Worm (Caenorhabditis elegans) whole organism, L1 larva: ENCODE results near the gene bed-2.

Experiments
- nhr-71 ChIP-seq: sonication (generic microtip); optimal IDR thresholded peaks from 2 replicates; lab custom pipeline; 2016; ENCODE audit warnings: mild to moderate bottlenecking, missing genetic modification characterization, moderate library complexity, missing compliant biosample characterization
- swsn-7 ChIP-seq: sonication (generic microtip); optimal IDR thresholded peaks from 2 replicates; lab custom pipeline; 2016; ENCODE audit warnings: missing genetic modification characterization, missing compliant biosample characterization

DNA sequence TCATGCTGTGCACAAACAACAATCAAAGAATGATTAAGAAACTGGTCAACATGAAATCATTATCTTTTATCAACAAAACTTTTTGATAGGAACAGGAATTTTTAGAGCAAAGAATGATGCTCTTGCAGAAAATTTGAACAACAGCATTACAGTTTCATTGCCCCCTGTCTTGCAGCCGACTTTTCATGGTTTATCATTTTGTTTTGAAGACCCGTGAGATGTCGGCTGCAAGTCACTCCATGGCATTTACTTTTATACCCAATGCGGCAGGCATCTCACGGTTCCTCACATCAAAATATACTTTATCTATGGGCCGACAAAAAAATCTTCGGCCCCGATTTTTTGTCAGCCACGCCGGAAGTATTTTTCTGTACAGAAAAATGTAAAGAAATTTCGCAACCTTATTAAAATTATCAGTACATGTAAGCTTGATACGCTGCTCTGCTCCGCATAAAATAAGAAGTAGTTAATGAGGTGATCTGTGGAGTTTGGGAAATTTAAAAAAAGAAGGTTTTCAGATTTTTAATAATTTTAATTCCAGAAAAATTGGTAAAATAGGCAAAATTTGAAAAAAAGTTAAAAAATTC, 27.1 kb downstream of the bed-2 start:
- TF ChIP-seq swsn-7 (tag; lab: Kevin White, UChicago) (no peak), nhr-71 (tag; lab: Kevin White, UChicago) (no peak)
